Worm (Caenorhabditis elegans) whole organism, late embryonic: ENCODE data around the gene nep-26.
A peak's percentile ranks its signal among the peaks of the same experiment; 100 is the strongest.

Source experiments
- F13H6.1 ChIP-seq: sonication (generic microtip); optimal IDR thresholded peaks from 2 replicates; lab custom pipeline; 2016; ENCODE audit warnings: missing genetic modification characterization, missing compliant biosample characterization
- K02D7.2 ChIP-seq: sonication (generic microtip); optimal IDR thresholded peaks from 2 replicates; lab custom pipeline; 2017; ENCODE audit warnings: mild to moderate bottlenecking, missing genetic modification characterization, missing compliant biosample characterization
- K09A11.1 ChIP-seq: sonication (generic microtip); optimal IDR thresholded peaks from 2 replicates; lab custom pipeline; 2017; ENCODE audit warnings: antibody characterized with exemption, mild to moderate bottlenecking, missing genetic modification characterization, missing compliant biosample characterization; ENCODE audit not compliant: insufficient read depth
- T23F11.4 ChIP-seq: fragments of 200-800 bp; sonication (Bioruptor generic); optimal IDR thresholded peaks from 2 replicates; lab custom pipeline; 2018; ENCODE audit warnings: mild to moderate bottlenecking, missing genetic modification characterization, missing compliant biosample characterization
- Y22D7AL.16 ChIP-seq: sonication (generic microtip); optimal IDR thresholded peaks from 2 replicates; lab custom pipeline; 2016; ENCODE audit warnings: missing genetic modification characterization, missing compliant biosample characterization
- ahr-1 ChIP-seq: sonication (generic microtip); optimal IDR thresholded peaks from 2 replicates; lab custom pipeline; 2016; ENCODE audit warnings: missing genetic modification characterization, missing compliant biosample characterization
- ceh-19 ChIP-seq: fragments of 200-800 bp; sonication (Bioruptor generic); optimal IDR thresholded peaks from 2 replicates; lab custom pipeline; 2018; ENCODE audit warnings: mild to moderate bottlenecking, missing genetic modification characterization, missing compliant biosample characterization
- ceh-2 ChIP-seq: sonication (generic microtip); optimal IDR thresholded peaks from 2 replicates; lab custom pipeline; 2016; ENCODE audit warnings: missing genotype, missing genetic modification characterization, missing compliant biosample characterization
- ceh-22 ChIP-seq: sonication (generic microtip); optimal IDR thresholded peaks from 2 replicates; lab custom pipeline; 2017; ENCODE audit warnings: missing biosample characterization, missing genetic modification characterization
- ceh-24 ChIP-seq: sonication (generic microtip); optimal IDR thresholded peaks from 2 replicates; lab custom pipeline; 2016; ENCODE audit warnings: mild to moderate bottlenecking, missing genetic modification characterization, missing compliant biosample characterization
- ceh-45 ChIP-seq: fragments of 200-800 bp; sonication (Bioruptor generic); IDR thresholded peaks from 2 replicates; pipeline ENCODE4 v1.3.6; 2022; ENCODE audit warnings: missing genetic modification reagents, missing genetic modification characterization, missing compliant biosample characterization
- ceh-6 ChIP-seq: fragments of 200-800 bp; sonication (Bioruptor generic); optimal IDR thresholded peaks from 2 replicates; lab custom pipeline; 2018; ENCODE audit warnings: mild to moderate bottlenecking, missing genetic modification characterization, missing compliant biosample characterization
- ceh-9 ChIP-seq: sonication (generic microtip); optimal IDR thresholded peaks from 2 replicates; lab custom pipeline; 2016; ENCODE audit warnings: mild to moderate bottlenecking, missing genetic modification characterization, inconsistent platforms, missing compliant biosample characterization
- dmd-4 ChIP-seq: sonication (generic microtip); optimal IDR thresholded peaks from 2 replicates; lab custom pipeline; 2016; ENCODE audit warnings: borderline replicate concordance, missing genetic modification characterization, missing compliant biosample characterization
- dve-1 ChIP-seq: sonication (generic microtip); optimal IDR thresholded peaks from 2 replicates; lab custom pipeline; 2017; ENCODE audit warnings: antibody characterized with exemption, mild to moderate bottlenecking, missing genetic modification characterization, missing compliant biosample characterization
- elt-2 ChIP-seq: sonication (generic microtip); optimal IDR thresholded peaks from 2 replicates; lab custom pipeline; 2016; ENCODE audit warnings: missing genetic modification reagents, missing genetic modification characterization, missing compliant biosample characterization
- elt-4 ChIP-seq: sonication (generic microtip); optimal IDR thresholded peaks from 2 replicates; lab custom pipeline; 2016; ENCODE audit warnings: missing genetic modification characterization, missing compliant biosample characterization
- eyg-1 ChIP-seq: sonication (generic microtip); optimal IDR thresholded peaks from 2 replicates; lab custom pipeline; 2016; ENCODE audit warnings: missing genotype, missing genetic modification characterization, missing compliant biosample characterization
- fax-1 ChIP-seq: sonication (generic microtip); optimal IDR thresholded peaks from 2 replicates; lab custom pipeline; 2016; ENCODE audit warnings: missing genotype, missing genetic modification characterization, missing compliant biosample characterization
- gmeb-2 ChIP-seq: sonication (generic microtip); optimal IDR thresholded peaks from 2 replicates; lab custom pipeline; 2016; ENCODE audit warnings: missing genetic modification characterization, inconsistent platforms, missing compliant biosample characterization
- hlh-13 ChIP-seq: fragments of 200-800 bp; sonication (Bioruptor generic); optimal IDR thresholded peaks from 2 replicates; lab custom pipeline; 2018; ENCODE audit warnings: mild to moderate bottlenecking, missing genetic modification characterization, missing compliant biosample characterization
- hlh-15 ChIP-seq: sonication (generic microtip); optimal IDR thresholded peaks from 2 replicates; lab custom pipeline; 2016; ENCODE audit warnings: missing genetic modification characterization, missing compliant biosample characterization
- hlh-30 ChIP-seq: sonication (generic microtip); optimal IDR thresholded peaks from 2 replicates; lab custom pipeline; 2017; ENCODE audit warnings: antibody characterized with exemption, missing genetic modification characterization, missing compliant biosample characterization; ENCODE audit not compliant: insufficient read depth
- hlh-6 ChIP-seq: sonication (generic microtip); optimal IDR thresholded peaks from 2 replicates; lab custom pipeline; 2016; ENCODE audit warnings: missing genotype, missing genetic modification characterization, missing compliant biosample characterization
- hlh-8 ChIP-seq: sonication (generic microtip); optimal IDR thresholded peaks from 2 replicates; lab custom pipeline; 2016; ENCODE audit warnings: missing genotype, missing genetic modification characterization, missing compliant biosample characterization
- lin-11 ChIP-seq: fragments of 200-800 bp; sonication (Bioruptor generic); optimal IDR thresholded peaks from 2 replicates; lab custom pipeline; 2018; ENCODE audit warnings: mild to moderate bottlenecking, missing genetic modification characterization, missing compliant biosample characterization
- mec-3 ChIP-seq: sonication (generic microtip); optimal IDR thresholded peaks from 2 replicates; lab custom pipeline; 2016; ENCODE audit warnings: borderline replicate concordance, missing genetic modification characterization, missing compliant biosample characterization
- nfya-1 ChIP-seq: sonication (generic microtip); optimal IDR thresholded peaks from 2 replicates; lab custom pipeline; 2017; ENCODE audit warnings: missing genetic modification characterization, mild to moderate bottlenecking, missing compliant biosample characterization, antibody characterized with exemption, moderate library complexity
- nhr-11 ChIP-seq: fragments of 150-350 bp; optimal IDR thresholded peaks from 2 replicates; lab custom pipeline; 2014; ENCODE audit warnings: missing biosample characterization, missing genetic modification characterization
- nhr-232 ChIP-seq: sonication (generic microtip); optimal IDR thresholded peaks from 2 replicates; lab custom pipeline; 2016; ENCODE audit warnings: missing genetic modification characterization, missing compliant biosample characterization
- npax-4 ChIP-seq: sonication (generic microtip); optimal IDR thresholded peaks from 2 replicates; lab custom pipeline; 2016; ENCODE audit warnings: missing genetic modification characterization, missing compliant biosample characterization
- pag-3 ChIP-seq: sonication (generic microtip); optimal IDR thresholded peaks from 2 replicates; lab custom pipeline; 2016; ENCODE audit warnings: missing compliant biosample characterization, missing genetic modification characterization, borderline replicate concordance
- pros-1 ChIP-seq: fragments of 150-350 bp; optimal IDR thresholded peaks from 2 replicates; lab custom pipeline; 2014; ENCODE audit warnings: missing biosample characterization, missing genetic modification reagents, missing genetic modification characterization
- sdc-2 ChIP-seq: sonication (generic microtip); optimal IDR thresholded peaks from 2 replicates; lab custom pipeline; 2016; ENCODE audit warnings: missing genotype, missing genetic modification characterization, missing compliant biosample characterization
- syd-9 ChIP-seq: sonication (generic microtip); optimal IDR thresholded peaks from 2 replicates; lab custom pipeline; 2016; ENCODE audit warnings: mild to moderate bottlenecking, missing genetic modification characterization, moderate library complexity, missing compliant biosample characterization
- tbx-2 ChIP-seq: sonication (generic microtip); optimal IDR thresholded peaks from 2 replicates; lab custom pipeline; 2016; ENCODE audit warnings: missing genetic modification characterization, missing compliant biosample characterization
- tbx-7 ChIP-seq: sonication (generic microtip); optimal IDR thresholded peaks from 2 replicates; lab custom pipeline; 2016; ENCODE audit warnings: missing genotype, missing genetic modification characterization, missing compliant biosample characterization
- unc-3 ChIP-seq, 2 experiments: fragments of 200-800 bp in 1 of 2; sonication (Bioruptor generic) in 1 of 2; sonication (generic microtip) in 1 of 2; conservative IDR thresholded peaks in 1 of 2; optimal IDR thresholded peaks in 1 of 2; 2 replicates each; pipeline versions ENCODE4 v1.3.6 to Lab custom; 2016 to 2022; ENCODE audit warnings: missing compliant biosample characterization in 2 of 2, missing genetic modification characterization in 2 of 2, missing genetic modification reagents in 1 of 2
- unc-42 ChIP-seq: sonication (generic microtip); optimal IDR thresholded peaks from 2 replicates; lab custom pipeline; 2016; ENCODE audit warnings: missing genotype, missing genetic modification characterization, missing compliant biosample characterization
- unc-55 ChIP-seq: sonication (generic microtip); optimal IDR thresholded peaks from 2 replicates; lab custom pipeline; 2017; ENCODE audit warnings: missing biosample characterization, missing genetic modification reagents, missing genetic modification characterization
- unc-86 ChIP-seq: sonication (generic microtip); optimal IDR thresholded peaks from 2 replicates; lab custom pipeline; 2016; ENCODE audit warnings: missing genetic modification characterization, missing compliant biosample characterization
- zip-5 ChIP-seq: sonication (generic microtip); optimal IDR thresholded peaks from 2 replicates; lab custom pipeline; 2016; ENCODE audit warnings: missing genetic modification characterization, missing compliant biosample characterization
- ztf-16 ChIP-seq: sonication (generic microtip); optimal IDR thresholded peaks from 2 replicates; lab custom pipeline; 2017; ENCODE audit warnings: missing genetic modification characterization, missing compliant biosample characterization

The nep-26 gene

ce11 chrII:10252048-10252447 lies 47.9 kb downstream of the nep-26 start:
- no peak for TF ChIP-seq elt-2 (tag; lab: Kevin White, UChicago)
- TF ChIP-seq hlh-15 (tag; lab: Kevin White, UChicago) = no peak
- no peak for TF ChIP-seq ceh-19 (GFP tag; lab: Kevin White, UChicago)
- TF ChIP-seq mec-3 = no peak
- no peak for TF ChIP-seq nhr-11 (tag; lab: Kevin White, UChicago)
- TF ChIP-seq nhr-232 (tag; lab: Kevin White, UChicago) = no peak
- TF ChIP-seq fax-1 (tag; lab: Kevin White, UChicago) = no peak
- no peak for TF ChIP-seq K09A11.1 (tag; lab: Kevin White, UChicago)

ce11 chrII:10250966-10251365 lies 49.0 kb downstream of the nep-26 start, which contains the start of gene F54B3.1:
TSS of gene F54B3.1 (plus strand) at chrII:10251266.
- TF ChIP-seq ceh-19 (GFP tag; lab: Kevin White, UChicago) (no peak), ceh-22 (tag; lab: Kevin White, UChicago) (no peak), Y22D7AL.16 (tag; lab: Kevin White, UChicago) (no peak), gmeb-2 (tag; lab: Kevin White, UChicago) (no peak), T23F11.4 (GFP tag; lab: Kevin White, UChicago) (no peak), ceh-6 (GFP tag; lab: Kevin White, UChicago) (no peak), pag-3 (tag; lab: Kevin White, UChicago) (no peak), zip-5 (tag; lab: Kevin White, UChicago) (no peak), ceh-2 (tag; lab: Kevin White, UChicago) (no peak), hlh-30 (tag; lab: Kevin White, UChicago) (no peak), fax-1 (tag; lab: Kevin White, UChicago) (no peak), ahr-1 (tag; lab: Kevin White, UChicago) (no peak)
- TF ChIP-seq, all 69 proteins: peak for 0

ce11 chrII:10248355-10249041 lies 51.4 kb downstream of the nep-26 start, which contains the start of gene atad-3:
TSS of gene atad-3 (plus strand) at chrII:10248991.
- TF ChIP-seq ceh-2 (tag; lab: Kevin White, UChicago) = peak; percentile 95
- TF ChIP-seq sdc-2 = peak; percentile 69
- TF ChIP-seq tbx-7 (tag; lab: Kevin White, UChicago) = peak; percentile 90
- peak; percentile 8 for TF ChIP-seq elt-4 (tag; lab: Kevin White, UChicago)
- no peak for TF ChIP-seq ceh-24 (tag; lab: Kevin White, UChicago)
- peak; percentile 60 for TF ChIP-seq hlh-13 (GFP tag; lab: Kevin White, UChicago)
- peak; percentile 70 for TF ChIP-seq ceh-6 (GFP tag; lab: Kevin White, UChicago)
- TF ChIP-seq ceh-45 = peak; percentile 89; the same call in 1 of the 2 replicates
- TF ChIP-seq eyg-1 (tag; lab: Kevin White, UChicago) = peak; percentile 39
- no peak for TF ChIP-seq unc-55 (GFP tag; lab: Kevin White, UChicago)
- peak; percentile 16 for TF ChIP-seq hlh-30 (tag; lab: Kevin White, UChicago)
- no peak for TF ChIP-seq nhr-11 (tag; lab: Kevin White, UChicago)
- TF ChIP-seq unc-42 (tag; lab: Kevin White, UChicago) = peak; percentile 93
- TF ChIP-seq fax-1 (tag; lab: Kevin White, UChicago) = peak; percentile 94
- peak; percentile 91 for TF ChIP-seq ahr-1 (tag; lab: Kevin White, UChicago)
- peak; percentile 51 for TF ChIP-seq lin-11 (tag; lab: Kevin White, UChicago)
- peak; percentile 87 for TF ChIP-seq elt-2 (tag; lab: Kevin White, UChicago)
- TF ChIP-seq tbx-2 (tag; lab: Kevin White, UChicago) = peak; percentile 99
- TF ChIP-seq nhr-232 (tag; lab: Kevin White, UChicago) = peak; percentile 19
- TF ChIP-seq hlh-6 (tag; lab: Kevin White, UChicago) = peak; percentile 76
- peak; percentile 27 for TF ChIP-seq K02D7.2 (tag; lab: Kevin White, UChicago)
- TF ChIP-seq npax-4 = peak; percentile 17
- peak; percentile 68 for TF ChIP-seq gmeb-2 (tag; lab: Kevin White, UChicago)
- TF ChIP-seq unc-86 = peak; percentile 89
- peak; percentile 56 for TF ChIP-seq T23F11.4 (GFP tag; lab: Kevin White, UChicago)
- TF ChIP-seq ceh-9 (tag; lab: Kevin White, UChicago) = no peak
- peak; percentile 92 for TF ChIP-seq zip-5 (tag; lab: Kevin White, UChicago)
- TF ChIP-seq ztf-16 = peak; percentile 80
- TF ChIP-seq dmd-4 = peak; percentile 89
- TF ChIP-seq dve-1 = no peak
- peak; percentile 95 for TF ChIP-seq F13H6.1
- TF ChIP-seq nfya-1 (tag; lab: Kevin White, UChicago) = peak; percentile 63
- TF ChIP-seq hlh-15 (tag; lab: Kevin White, UChicago) = peak; percentile 68
- TF ChIP-seq pros-1 (tag; lab: Kevin White, UChicago) = no peak
- peak; percentile 93 for TF ChIP-seq hlh-8 (tag; lab: Kevin White, UChicago)
- peak; percentile 84 for TF ChIP-seq syd-9
- peak; percentile 95 for TF ChIP-seq unc-3 (GFP tag; conservative IDR thresholded peaks at IDR 0.05; lab: Robert Waterston, UW)
- peak; percentile 77 for TF ChIP-seq unc-3 (tag; optimal IDR thresholded peaks at IDR 0.05; lab: Kevin White, UChicago)
